Worm (Caenorhabditis elegans) whole organism, young adult: Measurements from ENCODE around the gene pcp-2.
A peak's percentile ranks its signal among the peaks of the same experiment; 100 is the strongest.

Experiments used
- B0019.2 ChIP-seq: fragments of 200-800 bp; sonication (Bioruptor generic); conservative IDR thresholded peaks from 2 replicates; pipeline ENCODE4 v1.3.6; 2022; ENCODE audit warnings: missing genetic modification reagents, missing genetic modification characterization, missing compliant biosample characterization
- C17E4.6 ChIP-seq: fragments of 200-800 bp; sonication (Bioruptor generic); IDR thresholded peaks from 2 replicates; pipeline ENCODE4 v1.3.6; 2022; ENCODE audit warnings: missing genetic modification reagents, missing genetic modification characterization, missing compliant biosample characterization
- D2030.7 ChIP-seq: fragments of 200-800 bp; sonication (Bioruptor generic); IDR thresholded peaks from 2 replicates; pipeline ENCODE4 v1.3.6; 2022; ENCODE audit warnings: missing genetic modification reagents, missing genetic modification characterization, missing compliant biosample characterization
- F10E7.11 ChIP-seq: sonication (generic microtip); optimal IDR thresholded peaks from 2 replicates; lab custom pipeline; 2017; ENCODE audit warnings: mild to moderate bottlenecking, missing genetic modification characterization, moderate library complexity, missing compliant biosample characterization
- F33H1.4 ChIP-seq: fragments of 200-800 bp; sonication (Bioruptor generic); IDR thresholded peaks from 2 replicates; pipeline ENCODE4 v1.3.6; 2022; ENCODE audit warnings: missing genetic modification reagents, missing genetic modification characterization, missing compliant biosample characterization
- F39B2.1 ChIP-seq: fragments of 200-800 bp; sonication (Bioruptor generic); IDR thresholded peaks from 2 replicates; pipeline ENCODE4 v1.3.6; 2022; ENCODE audit warnings: missing genetic modification reagents, missing genetic modification characterization, missing compliant biosample characterization
- F49E8.2 ChIP-seq: sonication (generic microtip); optimal IDR thresholded peaks from 3 replicates; lab custom pipeline; 2017; ENCODE audit warnings: missing genetic modification characterization, mild to moderate bottlenecking, missing compliant biosample characterization, antibody characterized with exemption, moderate library complexity; ENCODE audit not compliant: insufficient read depth
- F57C9.4 ChIP-seq: sonication (generic microtip); optimal IDR thresholded peaks from 2 replicates; lab custom pipeline; 2017; ENCODE audit warnings: mild to moderate bottlenecking, missing genetic modification characterization, missing compliant biosample characterization
- K11D2.4 ChIP-seq: fragments of 200-800 bp; sonication (Bioruptor generic); IDR thresholded peaks from 2 replicates; pipeline ENCODE4 v1.3.6; 2022; ENCODE audit warnings: missing genetic modification reagents, missing genetic modification characterization, missing compliant biosample characterization
- T07F8.4 ChIP-seq: sonication (generic microtip); optimal IDR thresholded peaks from 2 replicates; lab custom pipeline; 2016; ENCODE audit warnings: mild to moderate bottlenecking, missing genetic modification characterization, moderate library complexity, missing compliant biosample characterization
- Y67H2A.10 ChIP-seq: fragments of 200-800 bp; sonication (Bioruptor generic); conservative IDR thresholded peaks from 2 replicates; pipeline ENCODE4 v1.3.6; 2022; ENCODE audit warnings: missing genetic modification reagents, missing genetic modification characterization, missing compliant biosample characterization
- Y79H2A.3 ChIP-seq: fragments of 200-800 bp; sonication (Bioruptor generic); conservative IDR thresholded peaks from 2 replicates; pipeline ENCODE4 v1.3.6; 2022; ENCODE audit warnings: missing genetic modification reagents, missing genetic modification characterization, missing compliant biosample characterization
- Y95B8A.8 ChIP-seq: fragments of 200-800 bp; sonication (Bioruptor generic); IDR thresholded peaks from 2 replicates; pipeline ENCODE4 v1.3.6; 2022; ENCODE audit warnings: missing genetic modification reagents, missing genetic modification characterization, missing compliant biosample characterization
- ZK185.1 ChIP-seq: sonication (generic microtip); optimal IDR thresholded peaks from 2 replicates; lab custom pipeline; 2016; ENCODE audit warnings: mild to moderate bottlenecking, missing genetic modification characterization, missing compliant biosample characterization; ENCODE audit not compliant: poor library complexity, severe bottlenecking
- akir-1 ChIP-seq: fragments of 200-800 bp; sonication (Bioruptor generic); optimal IDR thresholded peaks from 2 replicates; lab custom pipeline; 2018; ENCODE audit warnings: mild to moderate bottlenecking, missing genetic modification characterization, moderate library complexity, missing compliant biosample characterization
- atf-7 ChIP-seq: sonication (generic microtip); optimal IDR thresholded peaks from 2 replicates; lab custom pipeline; 2017; ENCODE audit warnings: mild to moderate bottlenecking, missing genetic modification characterization, missing compliant biosample characterization
- athp-1 ChIP-seq: sonication (generic microtip); optimal IDR thresholded peaks from 2 replicates; lab custom pipeline; 2017; ENCODE audit warnings: mild to moderate bottlenecking, missing genetic modification characterization, missing compliant biosample characterization
- attf-5 ChIP-seq: fragments of 200-800 bp; sonication (Bioruptor generic); optimal IDR thresholded peaks from 2 replicates; lab custom pipeline; 2018; ENCODE audit warnings: mild to moderate bottlenecking, missing genetic modification characterization, missing compliant biosample characterization
- attf-6 ChIP-seq: fragments of 200-800 bp; sonication (Bioruptor generic); IDR thresholded peaks from 2 replicates; pipeline ENCODE4 v1.3.6; 2022; ENCODE audit warnings: missing genetic modification reagents, missing genetic modification characterization, missing compliant biosample characterization
- bed-2 ChIP-seq: fragments of 200-800 bp; sonication (Bioruptor generic); IDR thresholded peaks from 2 replicates; pipeline ENCODE4 v1.3.6; 2022; ENCODE audit warnings: missing genetic modification reagents, missing genetic modification characterization, missing compliant biosample characterization
- ccch-3 ChIP-seq: fragments of 200-800 bp; sonication (Bioruptor generic); optimal IDR thresholded peaks from 2 replicates; lab custom pipeline; 2018; ENCODE audit warnings: mild to moderate bottlenecking, missing genetic modification characterization, missing compliant biosample characterization
- cebp-1 ChIP-seq, 2 experiments: fragments of 200-800 bp in 1 of 2; sonication (Bioruptor generic) in 1 of 2; sonication (generic microtip) in 1 of 2; IDR thresholded peaks in 1 of 2; optimal IDR thresholded peaks in 1 of 2; 2 replicates each; pipeline versions ENCODE4 v1.3.6 to Lab custom; 2017 to 2022; ENCODE audit warnings: missing compliant biosample characterization in 2 of 2, missing genetic modification characterization in 2 of 2, mild to moderate bottlenecking in 1 of 2, missing genetic modification reagents in 1 of 2, moderate library complexity in 1 of 2
- cebp-2 ChIP-seq: fragments of 200-800 bp; sonication (Bioruptor generic); IDR thresholded peaks from 2 replicates; pipeline ENCODE4 v1.3.6; 2022; ENCODE audit warnings: missing genetic modification characterization, missing compliant biosample characterization
- ceh-27 ChIP-seq: fragments of 200-800 bp; sonication (Bioruptor generic); optimal IDR thresholded peaks from 2 replicates; lab custom pipeline; 2018; ENCODE audit warnings: mild to moderate bottlenecking, missing genetic modification characterization, moderate library complexity, missing compliant biosample characterization
- ceh-79 ChIP-seq: sonication (generic microtip); optimal IDR thresholded peaks from 2 replicates; lab custom pipeline; 2017; ENCODE audit warnings: mild to moderate bottlenecking, missing genetic modification characterization, missing compliant biosample characterization
- dpff-1 ChIP-seq: sonication (generic microtip); optimal IDR thresholded peaks from 2 replicates; lab custom pipeline; 2017; ENCODE audit warnings: mild to moderate bottlenecking, missing genetic modification characterization, missing compliant biosample characterization
- egl-44 ChIP-seq: fragments of 200-800 bp; sonication (Bioruptor generic); IDR thresholded peaks from 2 replicates; pipeline ENCODE4 v1.3.6; 2022; ENCODE audit warnings: missing genetic modification reagents, missing genetic modification characterization, missing compliant biosample characterization
- ekl-4 ChIP-seq: fragments of 200-800 bp; sonication (Bioruptor generic); IDR thresholded peaks from 2 replicates; pipeline ENCODE4 v1.3.6; 2022; ENCODE audit warnings: missing genetic modification reagents, missing genetic modification characterization, missing compliant biosample characterization
- hsf-1 ChIP-seq: fragments of 200-800 bp; sonication (Bioruptor generic); IDR thresholded peaks from 2 replicates; pipeline ENCODE4 v1.3.6; 2022; ENCODE audit warnings: missing genetic modification reagents, missing genetic modification characterization, missing compliant biosample characterization
- let-607 ChIP-seq, 2 experiments: fragments of 200-800 bp in 1 of 2; sonication (Bioruptor generic) in 1 of 2; sonication (generic microtip) in 1 of 2; optimal IDR thresholded peaks; 2 replicates each; lab custom pipeline; 2016 to 2018; ENCODE audit warnings: mild to moderate bottlenecking in 2 of 2, missing compliant biosample characterization in 2 of 2, missing genetic modification characterization in 2 of 2, moderate library complexity in 2 of 2, missing genotype in 1 of 2
- lin-35 ChIP-seq, 3 experiments: fragments of 150-350 bp in 2 of 3; sonication (generic microtip) in 1 of 3; optimal IDR thresholded peaks; 2 replicates each; lab custom pipeline; 2014 to 2018; ENCODE audit warnings: missing biosample characterization in 3 of 3, missing genetic modification characterization in 3 of 3, missing genetic modification reagents in 3 of 3
- lin-54 ChIP-seq: fragments of 200-800 bp; sonication (Bioruptor generic); optimal IDR thresholded peaks from 2 replicates; lab custom pipeline; 2018; ENCODE audit warnings: mild to moderate bottlenecking, missing genetic modification characterization, missing compliant biosample characterization
- lsl-1 ChIP-seq: fragments of 200-800 bp; sonication (Bioruptor generic); optimal IDR thresholded peaks from 2 replicates; lab custom pipeline; 2018; ENCODE audit warnings: mild to moderate bottlenecking, missing genetic modification characterization, moderate library complexity, missing compliant biosample characterization
- madf-3 ChIP-seq: fragments of 200-800 bp; sonication (Bioruptor generic); IDR thresholded peaks from 2 replicates; pipeline ENCODE4 v1.3.6; 2022; ENCODE audit warnings: missing genetic modification reagents, missing genetic modification characterization, missing compliant biosample characterization
- madf-8 ChIP-seq: fragments of 200-800 bp; sonication (Bioruptor generic); conservative IDR thresholded peaks from 2 replicates; pipeline ENCODE4 v1.3.6; 2022; ENCODE audit warnings: missing genetic modification reagents, missing genetic modification characterization, missing compliant biosample characterization
- mcd-1 ChIP-seq: fragments of 200-800 bp; sonication (Bioruptor generic); IDR thresholded peaks from 2 replicates; pipeline ENCODE4 v1.3.6; 2022; ENCODE audit warnings: missing genetic modification reagents, missing genetic modification characterization, missing compliant biosample characterization
- mel-28 ChIP-seq: sonication (generic microtip); optimal IDR thresholded peaks from 2 replicates; lab custom pipeline; 2016; ENCODE audit warnings: borderline replicate concordance, mild to moderate bottlenecking, missing genetic modification characterization, missing compliant biosample characterization
- mxl-1 ChIP-seq: sonication (generic microtip); optimal IDR thresholded peaks from 2 replicates; lab custom pipeline; 2016; ENCODE audit warnings: missing genetic modification characterization, missing compliant biosample characterization
- nfyb-1 ChIP-seq: fragments of 200-800 bp; sonication (Bioruptor generic); IDR thresholded peaks from 2 replicates; pipeline ENCODE4 v1.3.6; 2022; ENCODE audit warnings: missing genetic modification reagents, missing genetic modification characterization, missing compliant biosample characterization
- nhr-120 ChIP-seq: fragments of 200-800 bp; sonication (Bioruptor generic); IDR thresholded peaks from 2 replicates; pipeline ENCODE4 v1.3.6; 2022; ENCODE audit warnings: missing genetic modification characterization, missing compliant biosample characterization
- pha-4 ChIP-seq: fragments of 150-350 bp; sonication (generic microtip); optimal IDR thresholded peaks from 2 replicates; lab custom pipeline; 2014; ENCODE audit warnings: missing biosample characterization, missing genetic modification reagents, missing genetic modification characterization
- snpc-1.3 ChIP-seq: sonication (generic microtip); optimal IDR thresholded peaks from 2 replicates; lab custom pipeline; 2017; ENCODE audit warnings: missing genetic modification characterization, mild to moderate bottlenecking, missing compliant biosample characterization, antibody characterized with exemption, moderate library complexity, missing genotype, missing genetic modification reagents; ENCODE audit not compliant: insufficient read depth
- somi-1 ChIP-seq: fragments of 200-800 bp; sonication (Bioruptor generic); optimal IDR thresholded peaks from 2 replicates; lab custom pipeline; 2018; ENCODE audit warnings: mild to moderate bottlenecking, missing genetic modification characterization, missing compliant biosample characterization
- tbx-9 ChIP-seq: sonication (generic microtip); optimal IDR thresholded peaks from 2 replicates; lab custom pipeline; 2016; ENCODE audit warnings: borderline replicate concordance, missing genetic modification characterization, inconsistent platforms, missing compliant biosample characterization
- tlf-1 ChIP-seq: fragments of 200-800 bp; sonication (Bioruptor generic); optimal IDR thresholded peaks from 2 replicates; lab custom pipeline; 2018; ENCODE audit warnings: mild to moderate bottlenecking, missing genetic modification characterization, missing compliant biosample characterization
- ztf-25 ChIP-seq: fragments of 200-800 bp; sonication (Bioruptor generic); IDR thresholded peaks from 2 replicates; pipeline ENCODE4 v1.3.6; 2022; ENCODE audit warnings: missing genetic modification reagents, missing genetic modification characterization, missing compliant biosample characterization
- ztf-28 ChIP-seq: fragments of 200-800 bp; sonication (Bioruptor generic); IDR thresholded peaks from 2 replicates; pipeline ENCODE4 v1.3.6; 2022; ENCODE audit warnings: missing genetic modification reagents, missing genetic modification characterization, missing compliant biosample characterization

The pcp-2 gene

DNA sequence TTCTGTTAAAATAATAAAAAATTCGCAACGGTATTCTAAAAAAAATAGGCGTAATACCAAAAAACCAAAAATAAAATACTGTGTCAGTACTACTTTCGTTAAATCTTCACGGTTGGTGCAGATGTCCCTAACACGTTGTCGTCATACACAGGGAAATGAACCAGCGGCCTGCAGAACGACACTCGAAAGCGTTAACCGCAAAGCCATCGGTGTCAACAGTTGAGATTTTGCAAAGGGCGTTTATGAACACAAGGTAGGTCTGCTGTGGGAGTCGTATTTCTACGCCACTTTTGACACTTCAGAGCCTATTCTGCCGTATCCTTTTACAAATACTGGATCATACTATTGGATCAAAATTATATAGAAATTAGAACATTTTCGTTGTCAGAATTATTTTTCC lies 26.3 kb upstream of the pcp-2 start (continued):
- peak; percentile 67; the same call in 1 of the 2 replicates for TF ChIP-seq bed-2
- peak in 1 of 2 experiments; percentile 46 for TF ChIP-seq let-607 (tag; optimal IDR thresholded peaks at IDR 0.05; lab: Kevin White, UChicago)
- no peak for TF ChIP-seq K11D2.4 (GFP tag; lab: Robert Waterston, UW)
- peak; percentile 27; the same call in 1 of the 2 replicates for TF ChIP-seq F33H1.4 (GFP tag; lab: Robert Waterston, UW)
- TF ChIP-seq Y67H2A.10: no peak
- TF ChIP-seq attf-6 (GFP tag; lab: Robert Waterston, UW): peak; percentile 61; the same call in 1 of the 2 replicates
- no peak for TF ChIP-seq F57C9.4 (tag; lab: Kevin White, UChicago)
- TF ChIP-seq pha-4 (tag; lab: Kevin White, UChicago): no peak
- no peak for TF ChIP-seq Y95B8A.8
- TF ChIP-seq lin-35 (GFP tag; optimal IDR thresholded peaks at IDR 0.05; lab: Kevin White, UChicago): no peak
- TF ChIP-seq ccch-3 (GFP tag; lab: Kevin White, UChicago): no peak
- no peak for TF ChIP-seq lin-54 (GFP tag; lab: Kevin White, UChicago)
- TF ChIP-seq nhr-120 (GFP tag; lab: Robert Waterston, UW): no peak
- peak; percentile 72 for TF ChIP-seq T07F8.4
- no peak for TF ChIP-seq somi-1 (GFP tag; lab: Kevin White, UChicago)
- no peak for TF ChIP-seq akir-1
- TF ChIP-seq tbx-9 (tag; lab: Kevin White, UChicago): no peak
- no peak for TF ChIP-seq athp-1 (tag; lab: Kevin White, UChicago)
- TF ChIP-seq atf-7 (tag; lab: Kevin White, UChicago): no peak
- 0 out of 2 replicates have a peak, but pooled peaks have one; percentile 27 for TF ChIP-seq Y79H2A.3 (GFP tag; lab: Robert Waterston, UW)
- 0 out of 2 replicates have a peak, but pooled peaks have one; percentile 51 for TF ChIP-seq madf-3
- TF ChIP-seq tlf-1 (GFP tag; lab: Kevin White, UChicago): no peak
- no peak for TF ChIP-seq mcd-1 (GFP tag; lab: Robert Waterston, UW)
- TF ChIP-seq cebp-1 (GFP tag; IDR thresholded peaks at IDR 0.05; lab: Robert Waterston, UW): peak; percentile 52; the same call in 1 of the 2 replicates
- TF ChIP-seq cebp-1 (tag; optimal IDR thresholded peaks at IDR 0.05; lab: Kevin White, UChicago): no peak
- no peak for TF ChIP-seq C17E4.6 (GFP tag; lab: Robert Waterston, UW)
- TF ChIP-seq madf-8: 0 out of 2 replicates have a peak, but pooled peaks have one; percentile 5
- 0 out of 2 replicates have a peak, but pooled peaks have one; percentile 62 for TF ChIP-seq ztf-28
- no peak for TF ChIP-seq mel-28 (tag; lab: Kevin White, UChicago)
- TF ChIP-seq mxl-1 (tag; lab: Kevin White, UChicago): peak; percentile 79
- TF ChIP-seq F49E8.2 (tag; lab: Kevin White, UChicago): peak; percentile 51
- no peak for TF ChIP-seq F39B2.1 (GFP tag; lab: Robert Waterston, UW)
- no peak for TF ChIP-seq B0019.2 (GFP tag; lab: Robert Waterston, UW)
- TF ChIP-seq snpc-1.3 (tag; lab: Kevin White, UChicago): peak; percentile 80
- peak; percentile 90 for TF ChIP-seq ZK185.1 (tag; lab: Kevin White, UChicago)
- no peak; the same call in 1 of the 2 replicates for TF ChIP-seq egl-44
- peak; percentile 84 for TF ChIP-seq ceh-27
- TF ChIP-seq dpff-1 (tag; lab: Kevin White, UChicago): no peak
- TF ChIP-seq D2030.7: 0 out of 2 replicates have a peak, but pooled peaks have one; percentile 59
- no peak for TF ChIP-seq ceh-79 (tag; lab: Kevin White, UChicago)
- TF ChIP-seq F10E7.11 (tag; lab: Kevin White, UChicago): peak; percentile 30
- peak; percentile 87 for TF ChIP-seq nfyb-1 (GFP tag; lab: Robert Waterston, UW)
- no peak; the same call in 1 of the 2 replicates for TF ChIP-seq ztf-25 (GFP tag; lab: Robert Waterston, UW)
- peak; percentile 86 for TF ChIP-seq ekl-4 (GFP tag; lab: Robert Waterston, UW)
- no peak for TF ChIP-seq cebp-2
- TF ChIP-seq attf-5 (GFP tag; lab: Kevin White, UChicago): no peak
- TF ChIP-seq lsl-1 (GFP tag; lab: Kevin White, UChicago): peak; percentile 43
- TF ChIP-seq hsf-1: no peak
